Fruit fly (Drosophila melanogaster) whole organism, embryonic: ENCODE results near the gene CG3587.

Source experiments
- Abd-B ChIP-seq: fragments of 200-800 bp; sonication (Bioruptor generic); optimal IDR thresholded peaks from 2 replicates; lab custom pipeline; 2018; ENCODE audit warnings: missing biosample characterization, mild to moderate bottlenecking, missing genetic modification characterization, moderate library complexity
- Atf-2 ChIP-seq: fragments of 200-800 bp; sonication (Bioruptor generic); optimal IDR thresholded peaks from 2 replicates; lab custom pipeline; 2016; ENCODE audit warnings: missing biosample characterization, missing genetic modification characterization
- B-H2 ChIP-seq: fragments of 200-800 bp; sonication (Bioruptor generic); optimal IDR thresholded peaks from 2 replicates; lab custom pipeline; 2018; ENCODE audit warnings: missing biosample characterization, mild to moderate bottlenecking, missing genetic modification characterization
- Bdp1 ChIP-seq: fragments of 200-800 bp; sonication (Bioruptor generic); optimal IDR thresholded peaks from 3 replicates; lab custom pipeline; 2016; ENCODE audit warnings: missing biosample characterization, missing genetic modification characterization
- CG10321 ChIP-seq: fragments of 200-800 bp; sonication (Bioruptor generic); IDR thresholded peaks from 2 replicates; pipeline ENCODE4 v1.3.6; 2022; ENCODE audit warnings: missing biosample characterization, missing genetic modification characterization
- CG11695 ChIP-seq: fragments of 200-800 bp; sonication (Bioruptor generic); IDR thresholded peaks from 3 replicates; pipeline ENCODE4 v1.3.6; 2022; ENCODE audit warnings: missing biosample characterization, missing genetic modification characterization
- CG12155 ChIP-seq: fragments of 200-800 bp; sonication (Bioruptor generic); optimal IDR thresholded peaks from 3 replicates; lab custom pipeline; 2016; ENCODE audit warnings: missing biosample characterization, missing genetic modification characterization
- CG13894 ChIP-seq: fragments of 200-800 bp; sonication (Bioruptor generic); optimal IDR thresholded peaks from 3 replicates; lab custom pipeline; 2018; ENCODE audit warnings: missing biosample characterization, mild to moderate bottlenecking, missing genetic modification characterization, moderate library complexity
- CG14014 ChIP-seq: fragments of 200-800 bp; sonication (Bioruptor generic); IDR thresholded peaks from 2 replicates; pipeline ENCODE4 v1.3.6; 2022; ENCODE audit warnings: missing biosample characterization, missing genetic modification characterization
- CG15073 ChIP-seq: fragments of 200-800 bp; sonication (Bioruptor generic); optimal IDR thresholded peaks from 2 replicates; lab custom pipeline; 2016; ENCODE audit warnings: missing biosample characterization, missing genetic modification characterization
- CG1603 ChIP-seq: fragments of 200-800 bp; sonication (Bioruptor generic); optimal IDR thresholded peaks from 2 replicates; lab custom pipeline; 2019; ENCODE audit warnings: missing biosample characterization, mild to moderate bottlenecking, missing genetic modification characterization, moderate library complexity
- CG1647 ChIP-seq: fragments of 200-800 bp; sonication (Bioruptor generic); optimal IDR thresholded peaks from 3 replicates; lab custom pipeline; 2016; ENCODE audit warnings: missing biosample characterization, missing genetic modification characterization
- CG1792 ChIP-seq: fragments of 200-800 bp; sonication (Bioruptor generic); optimal IDR thresholded peaks from 2 replicates; lab custom pipeline; 2016; ENCODE audit warnings: missing biosample characterization, missing genetic modification characterization
- CG2889 ChIP-seq: fragments of 200-800 bp; sonication (Bioruptor generic); IDR thresholded peaks from 3 replicates; pipeline ENCODE4 v1.3.6; 2022; ENCODE audit warnings: missing biosample characterization, missing genetic modification characterization
- CG31224 ChIP-seq: fragments of 200-800 bp; sonication (Bioruptor generic); IDR thresholded peaks from 2 replicates; pipeline ENCODE4 v1.3.6; 2022; ENCODE audit warnings: missing biosample characterization, missing genetic modification characterization
- CG33213 ChIP-seq: fragments of 200-800 bp; sonication (Bioruptor generic); optimal IDR thresholded peaks from 3 replicates; lab custom pipeline; 2016; ENCODE audit warnings: missing biosample characterization, missing genetic modification characterization
- CG34224 ChIP-seq: fragments of 200-800 bp; sonication (Bioruptor generic); IDR thresholded peaks from 3 replicates; pipeline ENCODE4 v1.3.6; 2022; ENCODE audit warnings: missing biosample characterization, missing genetic modification characterization; ENCODE audit not compliant: partially characterized antibody
- CG5245 ChIP-seq: fragments of 200-800 bp; sonication (Bioruptor generic); optimal IDR thresholded peaks from 3 replicates; lab custom pipeline; 2016; ENCODE audit warnings: missing biosample characterization, missing genetic modification characterization
- Dll ChIP-seq: fragments of 200-800 bp; sonication (Bioruptor generic); IDR thresholded peaks from 4 replicates; pipeline ENCODE4 v1.3.6; 2022; ENCODE audit warnings: missing biosample characterization, missing genetic modification characterization; ENCODE audit not compliant: partially characterized antibody
- Doc2 ChIP-seq: fragments of 200-800 bp; sonication (Bioruptor generic); IDR thresholded peaks from 2 replicates; pipeline ENCODE4 v1.3.6; 2022; ENCODE audit warnings: missing biosample characterization, missing genetic modification characterization
- Drgx ChIP-seq: fragments of 200-800 bp; sonication (Bioruptor generic); IDR thresholded peaks from 2 replicates; pipeline ENCODE4 v1.3.6; 2022; ENCODE audit warnings: missing biosample characterization, missing genetic modification characterization
- E2f2 ChIP-seq: fragments of 200-800 bp; sonication (Bioruptor generic); IDR thresholded peaks from 2 replicates; pipeline ENCODE4 v1.3.6; 2022; ENCODE audit warnings: missing biosample characterization, missing genetic modification characterization
- Fer3 ChIP-seq: fragments of 200-800 bp; sonication (Bioruptor generic); optimal IDR thresholded peaks from 2 replicates; lab custom pipeline; 2018; ENCODE audit warnings: missing biosample characterization, mild to moderate bottlenecking, missing genetic modification characterization, moderate library complexity
- GATAe ChIP-seq: fragments of 200-800 bp; sonication (Bioruptor generic); conservative IDR thresholded peaks from 2 replicates; pipeline ENCODE4 v1.3.6; 2022; ENCODE audit warnings: missing biosample characterization, missing genetic modification characterization
- Hmx ChIP-seq: fragments of 200-800 bp; sonication (Bioruptor generic); optimal IDR thresholded peaks from 2 replicates; lab custom pipeline; 2016; ENCODE audit warnings: missing biosample characterization, missing genetic modification characterization
- Jarid2 ChIP-seq: fragments of 200-800 bp; sonication (Bioruptor generic); optimal IDR thresholded peaks from 3 replicates; lab custom pipeline; 2017; ENCODE audit warnings: mild to moderate bottlenecking, missing biosample characterization, missing genetic modification reagents, missing genetic modification characterization
- Kr ChIP-seq: fragments of 200-800 bp; sonication (Bioruptor generic); optimal IDR thresholded peaks from 2 replicates; lab custom pipeline; 2017; ENCODE audit warnings: missing biosample characterization, mild to moderate bottlenecking, missing genetic modification characterization
- NFAT ChIP-seq: fragments of 200-800 bp; sonication (Bioruptor generic); IDR thresholded peaks from 2 replicates; pipeline ENCODE4 v1.3.6; 2022; ENCODE audit warnings: missing biosample characterization, missing genetic modification characterization
- PHDP ChIP-seq: fragments of 200-800 bp; sonication (Bioruptor generic); optimal IDR thresholded peaks from 3 replicates; lab custom pipeline; 2018; ENCODE audit warnings: missing biosample characterization, mild to moderate bottlenecking, missing genetic modification characterization, moderate library complexity
- Ptx1 ChIP-seq: fragments of 200-800 bp; sonication (Bioruptor generic); IDR thresholded peaks from 2 replicates; pipeline ENCODE4 v1.3.6; 2022; ENCODE audit warnings: missing biosample characterization, missing genetic modification characterization
- Ravus ChIP-seq: fragments of 200-800 bp; sonication (Bioruptor generic); IDR thresholded peaks from 2 replicates; pipeline ENCODE4 v1.3.6; 2022; ENCODE audit warnings: missing biosample characterization, missing genetic modification characterization
- Taf1 ChIP-seq: fragments of 200-800 bp; sonication (Bioruptor generic); IDR thresholded peaks from 2 replicates; pipeline ENCODE4 v1.3.6; 2022; ENCODE audit warnings: missing biosample characterization, missing genetic modification characterization
- Usf ChIP-seq: fragments of 200-800 bp; sonication (Bioruptor generic); optimal IDR thresholded peaks from 2 replicates; lab custom pipeline; 2017; ENCODE audit warnings: missing genotype, missing biosample characterization, missing genetic modification characterization
- abd-A ChIP-seq: fragments of 200-800 bp; sonication (Bioruptor generic); optimal IDR thresholded peaks from 3 replicates; lab custom pipeline; 2019; ENCODE audit warnings: missing biosample characterization, mild to moderate bottlenecking, missing genetic modification characterization, moderate library complexity
- ara ChIP-seq: fragments of 200-800 bp; sonication (Bioruptor generic); IDR thresholded peaks from 2 replicates; pipeline ENCODE4 v1.3.6; 2022; ENCODE audit warnings: missing biosample characterization, missing genetic modification characterization
- cas ChIP-seq: fragments of 200-800 bp; sonication (Bioruptor generic); IDR thresholded peaks from 2 replicates; pipeline ENCODE4 v1.3.6; 2022; ENCODE audit warnings: missing biosample characterization, missing genetic modification characterization
- corto ChIP-seq: fragments of 200-800 bp; sonication (Bioruptor generic); optimal IDR thresholded peaks from 2 replicates; lab custom pipeline; 2016; ENCODE audit warnings: missing biosample characterization, mild to moderate bottlenecking, missing genetic modification characterization, moderate library complexity
- crp ChIP-seq, 2 experiments: fragments of 200-800 bp; sonication (Bioruptor generic); optimal IDR thresholded peaks; 2 replicates in 1 of 2; 3 replicates in 1 of 2; lab custom pipeline; 2017; ENCODE audit warnings: missing biosample characterization in 2 of 2, missing genetic modification characterization in 2 of 2, mild to moderate bottlenecking in 1 of 2, moderate library complexity in 1 of 2
- da ChIP-seq: fragments of 200-800 bp; sonication (Bioruptor generic); optimal IDR thresholded peaks from 2 replicates; lab custom pipeline; 2016; ENCODE audit warnings: missing biosample characterization, missing genetic modification characterization
- dimm ChIP-seq: fragments of 200-800 bp; sonication (Bioruptor generic); IDR thresholded peaks from 2 replicates; pipeline ENCODE4 v1.3.6; 2022; ENCODE audit warnings: missing biosample characterization, missing genetic modification characterization
- ems ChIP-seq: fragments of 200-800 bp; sonication (Bioruptor generic); optimal IDR thresholded peaks from 3 replicates; lab custom pipeline; 2016; ENCODE audit warnings: missing biosample characterization, missing genetic modification characterization
- eyg ChIP-seq: fragments of 200-800 bp; sonication (Bioruptor generic); optimal IDR thresholded peaks from 3 replicates; lab custom pipeline; 2016; ENCODE audit warnings: missing biosample characterization, missing genetic modification characterization
- fd3F ChIP-seq: fragments of 200-800 bp; sonication (Bioruptor generic); optimal IDR thresholded peaks from 2 replicates; lab custom pipeline; 2018; ENCODE audit warnings: missing biosample characterization, mild to moderate bottlenecking, missing genetic modification characterization, moderate library complexity
- gsb ChIP-seq: fragments of 200-800 bp; sonication (Bioruptor generic); IDR thresholded peaks from 2 replicates; pipeline ENCODE4 v1.3.6; 2022; ENCODE audit warnings: missing biosample characterization, missing genetic modification characterization
- inv ChIP-seq: fragments of 200-800 bp; sonication (Bioruptor generic); IDR thresholded peaks from 2 replicates; pipeline ENCODE4 v1.3.6; 2022; ENCODE audit warnings: missing biosample characterization, missing genetic modification characterization; ENCODE audit not compliant: partially characterized antibody
- nau ChIP-seq: fragments of 200-800 bp; sonication (Bioruptor generic); optimal IDR thresholded peaks from 3 replicates; lab custom pipeline; 2017; ENCODE audit warnings: missing biosample characterization, mild to moderate bottlenecking, missing genetic modification characterization, missing genetic modification reagents
- ranshi ChIP-seq: fragments of 200-800 bp; sonication (Bioruptor generic); IDR thresholded peaks from 2 replicates; pipeline ENCODE4 v1.3.6; 2022; ENCODE audit warnings: missing biosample characterization, missing genetic modification characterization
- sens ChIP-seq: fragments of 200-800 bp; sonication (Bioruptor generic); peaks from one replicate; lab custom pipeline; 2016; ENCODE audit warnings: missing biosample characterization, missing genetic modification characterization
- seq ChIP-seq: fragments of 200-800 bp; sonication (Bioruptor generic); IDR thresholded peaks from 2 replicates; pipeline ENCODE4 v1.3.6; 2022; ENCODE audit warnings: missing biosample characterization, missing genetic modification characterization

Gene CG3587

dm6 chrX:1984175-1984973 is 44.3 kb downstream of the CG3587 start (continued):
- TF ChIP-seq seq (GFP tag; lab: Robert Waterston, UW) (peak; percentile 85), crp (GFP tag; optimal IDR thresholded peaks at IDR 0.05; lab: Kevin White, UChicago) (peak in 1 of 2 experiments; percentile 37), CG1792 (GFP tag; lab: Kevin White, UChicago) (peak; percentile 60), dimm (peak; percentile 31; the same call in 1 of the 2 replicates), cas (no peak), Abd-B (GFP tag; lab: Kevin White, UChicago) (peak; percentile 84), GATAe (GFP tag; lab: Robert Waterston, UW) (no peak), Doc2 (GFP tag; lab: Robert Waterston, UW) (no peak), Hmx (GFP tag; lab: Kevin White, UChicago) (peak; percentile 43), da (GFP tag; lab: Kevin White, UChicago) (peak; percentile 79), Ptx1 (peak; percentile 83), NFAT (GFP tag; lab: Robert Waterston, UW) (no peak), Drgx (GFP tag; lab: Robert Waterston, UW) (peak; percentile 59), CG2889 (GFP tag; lab: Robert Waterston, UW) (0 out of 3 replicates have a peak, but pooled peaks have one; percentile 41), Fer3 (tag; lab: Kevin White, UChicago) (peak; percentile 53), Jarid2 (GFP tag; lab: Kevin White, UChicago) (no peak), CG14014 (GFP tag; lab: Robert Waterston, UW) (peak; percentile 33; the same call in 1 of the 2 replicates), Kr (no peak), sens (GFP tag; lab: Kevin White, UChicago) (peak; percentile 95), CG33213 (GFP tag; lab: Kevin White, UChicago) (peak; percentile 25), Taf1 (GFP tag; lab: Robert Waterston, UW) (0 out of 2 replicates have a peak, but pooled peaks have one; percentile 19), eyg (peak; percentile 53), PHDP (peak; percentile 82), Dll (GFP tag; lab: Robert Waterston, UW) (no peak), B-H2 (GFP tag; lab: Kevin White, UChicago) (no peak), CG1647 (GFP tag; lab: Kevin White, UChicago) (no peak), ranshi (peak; percentile 44; the same call in 1 of the 2 replicates), fd3F (GFP tag; lab: Kevin White, UChicago) (peak; percentile 44), Ravus (GFP tag; lab: Robert Waterston, UW) (peak; percentile 23), CG11695 (GFP tag; lab: Robert Waterston, UW) (peak; percentile 52; the same call in 1 of the 3 replicates), CG13894 (tag; lab: Kevin White, UChicago) (no peak), abd-A (tag; lab: Kevin White, UChicago) (no peak), E2f2 (peak; percentile 57; the same call in 1 of the 2 replicates), Usf (peak; percentile 76), CG15073 (no peak), CG31224 (GFP tag; lab: Robert Waterston, UW) (no peak), CG34224 (GFP tag; lab: Robert Waterston, UW) (no peak), CG1603 (peak; percentile 93), nau (GFP tag; lab: Kevin White, UChicago) (peak; percentile 52), CG10321 (GFP tag; lab: Robert Waterston, UW) (no peak), inv (no peak), gsb (GFP tag; lab: Robert Waterston, UW) (peak; percentile 53; the same call in 1 of the 2 replicates), Atf-2 (GFP tag; lab: Kevin White, UChicago) (peak; percentile 46), corto (GFP tag; lab: Kevin White, UChicago) (no peak), CG12155 (peak; percentile 14), CG5245 (peak; percentile 33), ems (GFP tag; lab: Kevin White, UChicago) (peak; percentile 64), ara (GFP tag; lab: Robert Waterston, UW) (peak; percentile 69; the same call in 1 of the 2 replicates), Bdp1 (GFP tag; lab: Kevin White, UChicago) (peak; percentile 32)
